Worm (Caenorhabditis elegans) whole organism, L4/young adult: ENCODE measurements around the gene pmp-5.

ENCODE experiments used
- W03F9.2 ChIP-seq: fragments of 150-350 bp; optimal IDR thresholded peaks from 2 replicates; lab custom pipeline; 2014; ENCODE audit warnings: missing biosample characterization, missing genetic modification characterization
- dao-5 ChIP-seq: sonication (generic microtip); optimal IDR thresholded peaks from 2 replicates; lab custom pipeline; 2016; ENCODE audit warnings: missing genotype, missing genetic modification characterization, moderate library complexity, missing compliant biosample characterization
- him-1 ChIP-seq: sonication (generic microtip); optimal IDR thresholded peaks from 2 replicates; lab custom pipeline; 2016; ENCODE audit warnings: missing genotype, missing genetic modification reagents, missing genetic modification characterization, missing compliant biosample characterization

ce11 chrV:6650508-6650907, 15.1 kb downstream of the pmp-5 start:
- no peak for TF ChIP-seq him-1
- TF ChIP-seq dao-5: no peak
- TF ChIP-seq W03F9.2 (tag; lab: Kevin White, UChicago): no peak
